Worm (Caenorhabditis elegans) whole organism, young adult: Measurements from ENCODE around the gene sre-16.

ENCODE experiments used
- B0019.2 ChIP-seq: fragments of 200-800 bp; sonication (Bioruptor generic); conservative IDR thresholded peaks from 2 replicates; pipeline ENCODE4 v1.3.6; 2022; ENCODE audit warnings: missing genetic modification reagents, missing genetic modification characterization, missing compliant biosample characterization
- T26A5.8 ChIP-seq: sonication (generic microtip); optimal IDR thresholded peaks from 2 replicates; lab custom pipeline; 2016; ENCODE audit warnings: missing genetic modification characterization, missing compliant biosample characterization
- bed-2 ChIP-seq: fragments of 200-800 bp; sonication (Bioruptor generic); IDR thresholded peaks from 2 replicates; pipeline ENCODE4 v1.3.6; 2022; ENCODE audit warnings: missing genetic modification reagents, missing genetic modification characterization, missing compliant biosample characterization
- nfya-1 ChIP-seq: sonication (generic microtip); optimal IDR thresholded peaks from 2 replicates; lab custom pipeline; 2017; ENCODE audit warnings: antibody characterized with exemption, missing compliant biosample characterization, missing genetic modification characterization, borderline replicate concordance; ENCODE audit not compliant: insufficient read depth
- nhr-90 ChIP-seq: sonication (generic microtip); optimal IDR thresholded peaks from 2 replicates; lab custom pipeline; 2016; ENCODE audit warnings: missing genotype, mild to moderate bottlenecking, missing genetic modification characterization, missing compliant biosample characterization
- pha-4 ChIP-seq: fragments of 150-350 bp; sonication (generic microtip); optimal IDR thresholded peaks from 2 replicates; lab custom pipeline; 2014; ENCODE audit warnings: missing biosample characterization, missing genetic modification reagents, missing genetic modification characterization
- sea-2 ChIP-seq: fragments of 200-800 bp; sonication (Bioruptor generic); IDR thresholded peaks from 2 replicates; pipeline ENCODE4 v1.3.6; 2022; ENCODE audit warnings: missing genetic modification characterization, missing compliant biosample characterization
- unc-62 ChIP-seq: fragments of 150-350 bp; optimal IDR thresholded peaks from 2 replicates; lab custom pipeline; 2014; ENCODE audit warnings: missing biosample characterization, missing genetic modification reagents, missing genetic modification characterization
- ztf-25 ChIP-seq: fragments of 200-800 bp; sonication (Bioruptor generic); IDR thresholded peaks from 2 replicates; pipeline ENCODE4 v1.3.6; 2022; ENCODE audit warnings: missing genetic modification reagents, missing genetic modification characterization, missing compliant biosample characterization

ce11 chrIV:12202949-12203348 is 33.0 kb downstream of the sre-16 start, which contains the start of gene F35G2.1:
- TF ChIP-seq pha-4 (no peak), T26A5.8 (tag; lab: Kevin White, UChicago) (no peak), ztf-25 (no peak), nfya-1 (no peak), unc-62 (GFP tag; lab: Kevin White, UChicago) (no peak), B0019.2 (GFP tag; lab: Robert Waterston, UW) (no peak), nhr-90 (no peak), bed-2 (GFP tag; lab: Robert Waterston, UW) (no peak), sea-2 (GFP tag; lab: Robert Waterston, UW) (no peak)
